Worm (Caenorhabditis elegans): ENCODE data around the gene F54D12.1.

Gene F54D12.1

ce11 chrII:1372966-1373365 lies 27.2 kb upstream of the F54D12.1 start:
- TF ChIP-seq ztf-11 (tag; optimal IDR thresholded peaks at IDR 0.05) (no peak), zip-8 (tag; optimal IDR thresholded peaks at IDR 0.05) (no peak), nhr-237 (tag; optimal IDR thresholded peaks at IDR 0.05) (no peak), unc-120 (tag; optimal IDR thresholded peaks at IDR 0.05; ENCODE audit: poor library complexity, severe bottlenecking) (no peak), ceh-39 (tag; optimal IDR thresholded peaks at IDR 0.05) (no peak), elt-1 (tag; optimal IDR thresholded peaks at IDR 0.05; ENCODE audit: borderline replicate concordance, insufficient read depth) (no peak), blmp-1 (tag; optimal IDR thresholded peaks at IDR 0.05) (no peak)

DNA sequence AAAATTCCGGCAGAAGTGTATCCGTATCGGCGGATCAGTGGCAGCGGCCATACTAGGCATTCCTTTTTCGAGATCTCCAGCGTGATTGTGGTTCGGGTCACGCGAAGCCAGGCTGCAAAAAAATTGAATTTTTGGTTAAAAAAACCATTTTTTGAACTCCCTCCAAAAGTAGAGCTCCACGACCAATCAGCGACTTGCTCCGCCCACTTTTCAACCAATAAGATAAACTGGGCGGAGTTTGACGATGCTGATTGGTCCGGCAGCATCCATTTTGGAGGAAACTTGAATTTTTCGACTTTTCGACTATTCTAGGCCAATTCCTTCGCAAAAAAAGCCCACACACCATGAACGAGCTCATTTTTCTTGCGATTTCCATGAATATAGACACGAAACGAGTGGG lies 25.7 kb upstream of the F54D12.1 start:
- no peak for TF ChIP-seq unc-62 (GFP tag; optimal IDR thresholded peaks at IDR 0.05)
- no peak for TF ChIP-seq nhr-76 (tag; optimal IDR thresholded peaks at IDR 0.05)
- TF ChIP-seq blmp-1 (tag; optimal IDR thresholded peaks at IDR 0.05), result no peak
- TF ChIP-seq lsy-2 (tag; optimal IDR thresholded peaks at IDR 0.05), result no peak
- no peak for TF ChIP-seq elt-3 (tag; optimal IDR thresholded peaks at IDR 0.05)
- no peak for TF ChIP-seq ham-2 (GFP tag; optimal IDR thresholded peaks at IDR 0.05)
- no peak for TF ChIP-seq hlh-1 (tag; optimal IDR thresholded peaks at IDR 0.05)
- TF ChIP-seq nhr-28 (tag; optimal IDR thresholded peaks at IDR 0.05), result no peak
- no peak for TF ChIP-seq nhr-237 (tag; optimal IDR thresholded peaks at IDR 0.05)
- TF ChIP-seq ceh-83 (GFP tag; optimal IDR thresholded peaks at IDR 0.05), result no peak
- TF ChIP-seq mep-1 (tag; optimal IDR thresholded peaks at IDR 0.05), result no peak
- TF ChIP-seq tbx-8 (GFP tag; optimal IDR thresholded peaks at IDR 0.05), result no peak
- TF ChIP-seq cnd-1 (tag; optimal IDR thresholded peaks at IDR 0.05), result no peak
- no peak for TF ChIP-seq nhr-12 (tag; optimal IDR thresholded peaks at IDR 0.05)
- TF ChIP-seq zip-8 (tag; optimal IDR thresholded peaks at IDR 0.05), result no peak
- TF ChIP-seq ztf-11 (tag; optimal IDR thresholded peaks at IDR 0.05), result no peak
- no peak for TF ChIP-seq drap-1 (GFP tag; optimal IDR thresholded peaks at IDR 0.05)
- no peak for TF ChIP-seq snpc-4 (tag; optimal IDR thresholded peaks at IDR 0.05)
- no peak for TF ChIP-seq unc-120 (tag; optimal IDR thresholded peaks at IDR 0.05; ENCODE audit: poor library complexity, severe bottlenecking)

- TF ChIP-seq nhr-28 (tag; optimal IDR thresholded peaks at IDR 0.05) (no peak), pha-4 (tag; optimal IDR thresholded peaks at IDR 0.05) (no peak), lsy-2 (tag; optimal IDR thresholded peaks at IDR 0.05) (no peak), bed-3 (GFP tag; optimal IDR thresholded peaks at IDR 0.05) (no peak), cnd-1 (tag; optimal IDR thresholded peaks at IDR 0.05) (no peak), nhr-2 (tag; optimal IDR thresholded peaks at IDR 0.05) (no peak), flh-1 (GFP tag; optimal IDR thresholded peaks at IDR 0.05) (no peak), ceh-39 (tag; optimal IDR thresholded peaks at IDR 0.05) (no peak), mab-5 (tag; optimal IDR thresholded peaks at IDR 0.05) (no peak), nhr-12 (tag; optimal IDR thresholded peaks at IDR 0.05) (no peak)
Observed at ce11 chrII:1374889-1375288, 25.3 kb upstream of the F54D12.1 start, which contains the start of gene rog-1. Gene rog-1 (minus strand): TSS chrII:1374989.

DNA sequence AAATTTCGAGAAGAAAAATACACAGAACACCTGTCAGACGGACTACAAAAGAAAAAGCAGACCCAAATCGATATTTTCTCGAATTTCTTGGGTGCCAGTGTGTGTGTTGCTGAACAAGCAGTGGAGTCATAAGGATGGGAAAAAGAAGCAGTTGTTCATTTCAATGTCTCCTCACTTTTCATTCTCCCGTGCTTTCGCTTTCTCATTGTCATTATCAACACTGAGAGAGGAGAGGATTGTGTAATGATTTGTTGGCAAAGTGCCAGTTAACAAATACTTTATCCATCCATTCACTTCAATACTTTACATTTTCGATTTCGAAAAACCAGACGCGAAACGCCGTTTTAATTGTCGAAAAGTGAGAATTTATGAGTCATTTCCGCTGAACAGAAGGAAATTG lies 24.6 kb upstream of the F54D12.1 start:
- TF ChIP-seq nhr-12 (tag; optimal IDR thresholded peaks at IDR 0.05) (no peak), ceh-39 (tag; optimal IDR thresholded peaks at IDR 0.05) (no peak), pha-4 (tag; optimal IDR thresholded peaks at IDR 0.05) (no peak), blmp-1 (tag; optimal IDR thresholded peaks at IDR 0.05) (no peak), unc-62 (GFP tag; optimal IDR thresholded peaks at IDR 0.05) (peak; percentile 26), ces-1 (GFP tag; optimal IDR thresholded peaks at IDR 0.05) (no peak), elt-1 (tag; optimal IDR thresholded peaks at IDR 0.05; ENCODE audit: borderline replicate concordance, insufficient read depth) (no peak), mab-5 (tag; optimal IDR thresholded peaks at IDR 0.05) (no peak), lin-32 (GFP tag; optimal IDR thresholded peaks at IDR 0.05) (no peak), drap-1 (GFP tag; optimal IDR thresholded peaks at IDR 0.05) (no peak), bed-3 (GFP tag; optimal IDR thresholded peaks at IDR 0.05) (no peak), tbx-8 (GFP tag; optimal IDR thresholded peaks at IDR 0.05) (no peak), cnd-1 (tag; optimal IDR thresholded peaks at IDR 0.05) (no peak), mep-1 (tag; optimal IDR thresholded peaks at IDR 0.05) (no peak), hlh-1 (tag; optimal IDR thresholded peaks at IDR 0.05) (peak; percentile 95), lsy-2 (tag; optimal IDR thresholded peaks at IDR 0.05) (no peak), ceh-83 (GFP tag; optimal IDR thresholded peaks at IDR 0.05) (no peak), ztf-11 (tag; optimal IDR thresholded peaks at IDR 0.05) (no peak), unc-120 (tag; optimal IDR thresholded peaks at IDR 0.05; ENCODE audit: poor library complexity, severe bottlenecking) (peak; percentile 43), ceh-43 (GFP tag; optimal IDR thresholded peaks at IDR 0.05) (no peak), M03D4.4 (tag; optimal IDR thresholded peaks at IDR 0.05) (no peak)

ce11 chrII:1376795-1377194 lies 23.4 kb upstream of the F54D12.1 start:
- TF ChIP-seq mab-5 (tag; optimal IDR thresholded peaks at IDR 0.05), result no peak
- no peak for TF ChIP-seq elt-1 (tag; optimal IDR thresholded peaks at IDR 0.05; ENCODE audit: borderline replicate concordance, insufficient read depth)
- no peak for TF ChIP-seq mep-1 (tag; optimal IDR thresholded peaks at IDR 0.05)
- no peak for TF ChIP-seq bed-3 (GFP tag; optimal IDR thresholded peaks at IDR 0.05)
- TF ChIP-seq lin-13 (tag; optimal IDR thresholded peaks at IDR 0.05), result no peak
